Worm (Caenorhabditis elegans) whole organism, L2 larva: ENCODE data around the gene C16A11.7.

Source experiments
- C34F6.9 ChIP-seq: fragments of 150-350 bp; optimal IDR thresholded peaks from 2 replicates; lab custom pipeline; 2014; ENCODE audit warnings: missing biosample characterization, missing genetic modification characterization
- R02D3.7 ChIP-seq: fragments of 150-350 bp; optimal IDR thresholded peaks from 2 replicates; lab custom pipeline; 2014; ENCODE audit warnings: missing biosample characterization, missing genetic modification characterization
- Y55F3AM.14 ChIP-seq: fragments of 200-800 bp; sonication (Bioruptor generic); optimal IDR thresholded peaks from 2 replicates; lab custom pipeline; 2018; ENCODE audit warnings: mild to moderate bottlenecking, missing genetic modification characterization, missing compliant biosample characterization
- ZK546.5 ChIP-seq: sonication (generic microtip); optimal IDR thresholded peaks from 2 replicates; lab custom pipeline; 2017; ENCODE audit warnings: missing biosample characterization, missing genetic modification characterization
- alr-1 ChIP-seq: fragments of 150-350 bp; optimal IDR thresholded peaks from 2 replicates; lab custom pipeline; 2014; ENCODE audit warnings: missing biosample characterization, missing genetic modification characterization
- aly-2 ChIP-seq: fragments of 150-350 bp; optimal IDR thresholded peaks from 2 replicates; lab custom pipeline; 2014; ENCODE audit warnings: missing biosample characterization, missing genetic modification characterization
- ama-1 ChIP-seq: fragments of 150-350 bp; optimal IDR thresholded peaks from 2 replicates; lab custom pipeline; 2018; ENCODE audit warnings: inconsistent platforms
- blmp-1 ChIP-seq: sonication (generic microtip); optimal IDR thresholded peaks from 2 replicates; lab custom pipeline; 2017; ENCODE audit warnings: missing genetic modification characterization, mild to moderate bottlenecking, missing compliant biosample characterization, antibody characterized with exemption, moderate library complexity; ENCODE audit not compliant: insufficient read depth
- ceh-16 ChIP-seq: fragments of 150-350 bp; optimal IDR thresholded peaks from 2 replicates; lab custom pipeline; 2014; ENCODE audit warnings: missing biosample characterization, missing genetic modification characterization
- ceh-82 ChIP-seq: fragments of 150-350 bp; optimal IDR thresholded peaks from 2 replicates; lab custom pipeline; 2014; ENCODE audit warnings: missing biosample characterization, missing genetic modification characterization
- dmd-4 ChIP-seq: sonication (generic microtip); optimal IDR thresholded peaks from 2 replicates; lab custom pipeline; 2017; ENCODE audit warnings: missing biosample characterization, missing genetic modification characterization
- egl-27 ChIP-seq: sonication (generic microtip); optimal IDR thresholded peaks from 3 replicates; lab custom pipeline; 2017; ENCODE audit warnings: missing biosample characterization, missing genetic modification reagents, missing genetic modification characterization
- elt-1 ChIP-seq: fragments of 150-350 bp; optimal IDR thresholded peaks from 2 replicates; lab custom pipeline; 2014; ENCODE audit warnings: missing biosample characterization, missing genetic modification characterization
- elt-3 ChIP-seq: sonication (generic microtip); optimal IDR thresholded peaks from 2 replicates; lab custom pipeline; 2017; ENCODE audit warnings: missing biosample characterization, missing genetic modification characterization
- fos-1 ChIP-seq: fragments of 150-350 bp; optimal IDR thresholded peaks from 2 replicates; lab custom pipeline; 2014; ENCODE audit warnings: missing biosample characterization, missing genetic modification characterization
- gmeb-1 ChIP-seq: fragments of 150-350 bp; optimal IDR thresholded peaks from 2 replicates; lab custom pipeline; 2014; ENCODE audit warnings: missing biosample characterization, missing genetic modification characterization
- lin-11 ChIP-seq: fragments of 150-350 bp; sonication (generic microtip); optimal IDR thresholded peaks from 2 replicates; lab custom pipeline; 2014; ENCODE audit warnings: missing biosample characterization, missing genetic modification characterization, inconsistent platforms, mixed read lengths
- lin-39 ChIP-seq: fragments of 150-350 bp; optimal IDR thresholded peaks from 2 replicates; lab custom pipeline; 2014; ENCODE audit warnings: missing biosample characterization, missing genetic modification reagents, missing genetic modification characterization
- lsy-2 ChIP-seq, 2 experiments: fragments of 150-350 bp in 1 of 2; sonication (generic microtip) in 1 of 2; optimal IDR thresholded peaks; 2 replicates each; lab custom pipeline; 2014 to 2017; ENCODE audit warnings: missing biosample characterization in 2 of 2, missing genetic modification characterization in 2 of 2
- mab-5 ChIP-seq: fragments of 150-350 bp; optimal IDR thresholded peaks from 2 replicates; lab custom pipeline; 2014; ENCODE audit warnings: missing biosample characterization, missing genetic modification characterization
- nhr-11 ChIP-seq: fragments of 150-350 bp; optimal IDR thresholded peaks from 2 replicates; lab custom pipeline; 2014; ENCODE audit warnings: missing biosample characterization, missing genetic modification characterization
- nhr-12 ChIP-seq: fragments of 150-350 bp; optimal IDR thresholded peaks from 2 replicates; lab custom pipeline; 2014; ENCODE audit warnings: missing biosample characterization, missing genetic modification characterization
- nhr-129 ChIP-seq: fragments of 150-350 bp; optimal IDR thresholded peaks from 2 replicates; lab custom pipeline; 2014; ENCODE audit warnings: missing biosample characterization, missing genetic modification characterization
- nhr-23 ChIP-seq: fragments of 150-350 bp; optimal IDR thresholded peaks from 2 replicates; lab custom pipeline; 2014; ENCODE audit warnings: missing biosample characterization, missing genetic modification reagents, missing genetic modification characterization
- nhr-6 ChIP-seq: fragments of 150-350 bp; optimal IDR thresholded peaks from 2 replicates; lab custom pipeline; 2014; ENCODE audit warnings: missing biosample characterization, missing genetic modification characterization
- nhr-77 ChIP-seq: fragments of 150-350 bp; optimal IDR thresholded peaks from 2 replicates; lab custom pipeline; 2014; ENCODE audit warnings: missing biosample characterization, missing genetic modification characterization
- peb-1 ChIP-seq: fragments of 150-350 bp; optimal IDR thresholded peaks from 2 replicates; lab custom pipeline; 2014; ENCODE audit warnings: missing biosample characterization, missing genetic modification characterization
- sem-4 ChIP-seq: fragments of 150-350 bp; optimal IDR thresholded peaks from 2 replicates; lab custom pipeline; 2014; ENCODE audit warnings: missing biosample characterization, missing genetic modification reagents, missing genetic modification characterization
- sma-3 ChIP-seq: sonication (generic microtip); optimal IDR thresholded peaks from 2 replicates; lab custom pipeline; 2016; ENCODE audit warnings: missing genetic modification reagents, missing genetic modification characterization, missing compliant biosample characterization
- unc-39 ChIP-seq: fragments of 150-350 bp; optimal IDR thresholded peaks from 2 replicates; lab custom pipeline; 2014; ENCODE audit warnings: missing biosample characterization, missing genetic modification characterization
- unc-55 ChIP-seq: fragments of 150-350 bp; sonication (generic microtip); optimal IDR thresholded peaks from 3 replicates; lab custom pipeline; 2014; ENCODE audit warnings: missing biosample characterization, missing genetic modification reagents, missing genetic modification characterization
- unc-62 ChIP-seq: fragments of 150-350 bp; optimal IDR thresholded peaks from 2 replicates; lab custom pipeline; 2014; ENCODE audit warnings: missing biosample characterization, missing genetic modification reagents, missing genetic modification characterization
- zag-1 ChIP-seq: fragments of 150-350 bp; optimal IDR thresholded peaks from 2 replicates; lab custom pipeline; 2014; ENCODE audit warnings: missing biosample characterization, missing genetic modification characterization
- ztf-1 ChIP-seq: fragments of 200-800 bp; sonication (Bioruptor generic); conservative IDR thresholded peaks from 2 replicates; pipeline ENCODE4 v1.3.6; 2022; ENCODE audit warnings: missing genetic modification characterization, missing compliant biosample characterization
- ztf-11 ChIP-seq: sonication (generic microtip); optimal IDR thresholded peaks from 2 replicates; lab custom pipeline; 2017; ENCODE audit warnings: missing biosample characterization, missing genetic modification characterization
- ztf-4 ChIP-seq: fragments of 150-350 bp; optimal IDR thresholded peaks from 2 replicates; lab custom pipeline; 2014; ENCODE audit warnings: missing biosample characterization, missing genetic modification characterization

C16A11.7 gene

DNA sequence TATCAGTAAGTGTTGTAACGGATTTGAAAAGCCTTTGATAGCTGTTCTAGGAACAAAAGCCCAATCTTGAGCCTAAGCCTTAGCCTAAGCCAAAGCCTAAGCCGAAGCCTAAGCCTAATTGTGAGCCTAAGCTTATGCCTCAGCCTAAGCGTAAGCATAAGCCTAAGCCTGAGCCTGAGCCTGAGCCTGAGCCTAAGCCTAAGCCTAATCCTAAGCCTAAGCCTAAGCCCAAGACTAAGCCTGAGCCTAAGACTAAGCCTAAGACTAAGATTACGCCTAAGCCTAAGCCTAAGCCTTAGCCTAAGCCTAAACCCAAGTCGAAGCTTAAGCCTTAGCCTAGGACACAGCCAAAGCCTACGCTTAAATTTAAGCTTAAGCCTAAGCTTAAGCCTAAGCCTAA is 20.9 kb upstream of the C16A11.7 start:
- no peak for TF ChIP-seq ZK546.5 (tag; lab: Kevin White, UChicago)
- no peak for TF ChIP-seq zag-1
- TF ChIP-seq blmp-1 (tag; lab: Kevin White, UChicago) = no peak
- TF ChIP-seq nhr-129 (tag; lab: Kevin White, UChicago) = no peak
- TF ChIP-seq nhr-11 = no peak
- TF ChIP-seq unc-55 = no peak

DNA sequence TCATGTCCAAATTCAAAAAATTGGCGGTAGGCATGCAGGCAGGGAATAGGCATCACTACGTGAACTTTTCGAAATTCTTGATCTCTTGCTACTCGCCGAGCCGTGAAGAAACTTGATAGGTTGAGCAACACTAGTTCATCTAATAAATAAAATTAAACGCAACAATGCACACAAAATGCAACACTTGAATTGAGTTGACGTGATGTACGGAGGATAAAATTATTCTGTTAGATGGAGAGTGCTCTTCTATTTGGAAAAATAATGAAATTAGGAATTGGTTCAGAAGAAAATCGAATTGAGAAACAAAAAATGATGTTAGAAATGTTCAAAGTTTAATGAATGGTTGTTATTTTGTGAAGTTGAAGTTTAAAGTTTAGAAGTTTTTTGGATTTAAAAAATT is 20.2 kb upstream of the C16A11.7 start:
- TF ChIP-seq ZK546.5 (tag; lab: Kevin White, UChicago) (no peak), aly-2 (tag; lab: Kevin White, UChicago) (no peak), ceh-82 (tag; lab: Kevin White, UChicago) (no peak), alr-1 (no peak), lin-11 (tag; lab: Kevin White, UChicago) (no peak), nhr-12 (tag; lab: Kevin White, UChicago) (no peak), mab-5 (tag; lab: Kevin White, UChicago) (no peak), unc-62 (GFP tag; lab: Kevin White, UChicago) (no peak)
- TF ChIP-seq, all 48 proteins: peak for 0

DNA sequence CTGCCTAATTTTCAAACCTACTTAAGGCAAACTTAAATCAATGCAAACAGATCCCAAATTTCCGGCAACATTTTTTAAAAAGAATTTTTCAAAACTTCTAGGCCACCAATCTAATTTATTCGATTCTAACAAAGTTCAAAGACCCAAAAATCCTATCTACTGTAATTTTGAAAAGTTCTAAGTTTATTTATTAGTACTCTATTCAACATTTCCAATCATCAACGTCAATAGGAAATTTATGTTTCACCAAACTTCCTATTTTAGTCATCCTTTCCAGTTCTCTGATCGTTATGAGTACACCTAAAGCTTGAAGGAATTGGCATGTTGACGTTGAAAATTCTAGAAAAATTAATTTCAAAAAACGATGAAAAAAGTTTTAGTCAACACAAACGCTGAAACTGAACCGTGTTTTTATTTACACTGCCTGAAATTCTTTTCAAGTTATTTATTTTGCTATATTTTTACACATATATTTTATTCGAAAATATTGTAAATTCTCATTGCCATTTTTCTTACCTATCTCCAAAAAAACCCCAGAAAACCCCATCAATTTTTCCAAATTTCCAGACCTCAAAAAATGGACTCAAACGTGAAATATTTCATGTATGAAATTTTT is 19.0 kb upstream of the C16A11.7 start, which contains the start of gene npr-42:
TSS of gene npr-42 (plus strand) at position 566 of the 616 bp plus-strand sequence.
- TF ChIP-seq nhr-129 (tag; lab: Kevin White, UChicago) (no peak), ztf-1 (no peak), dmd-4 (no peak), nhr-12 (tag; lab: Kevin White, UChicago) (no peak), nhr-6 (tag; lab: Kevin White, UChicago) (no peak), ztf-4 (no peak), unc-55 (no peak), elt-3 (no peak), ceh-82 (tag; lab: Kevin White, UChicago) (no peak), lin-11 (tag; lab: Kevin White, UChicago) (no peak), sma-3 (no peak), unc-39 (no peak), nhr-77 (tag; lab: Kevin White, UChicago) (no peak), C34F6.9 (tag; lab: Kevin White, UChicago) (no peak), lin-39 (no peak)
- TF ChIP-seq, all 48 proteins: peak for 0

DNA sequence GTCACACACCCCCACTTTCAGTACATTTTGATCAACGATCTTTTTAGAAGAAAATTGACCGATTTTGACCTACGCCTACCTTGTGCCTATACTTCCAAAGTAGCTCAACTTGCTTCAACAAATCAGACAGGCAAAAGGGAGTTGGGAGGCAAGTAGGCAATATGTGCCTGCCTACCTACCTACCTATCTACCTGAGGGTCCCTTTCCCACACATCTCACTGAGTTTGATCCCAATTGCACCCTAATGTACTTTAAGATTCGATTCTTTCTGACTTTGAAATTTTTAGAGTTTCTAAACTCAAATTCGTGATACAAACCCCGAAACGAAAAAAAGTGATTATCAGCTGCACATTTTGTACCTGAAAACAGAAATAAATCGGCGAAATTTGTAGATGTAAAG is 11.0 kb upstream of the C16A11.7 start:
- TF ChIP-seq ztf-1 (no peak), blmp-1 (tag; lab: Kevin White, UChicago) (no peak), lsy-2 (tag; optimal IDR thresholded peaks at IDR 0.05; lab: Kevin White, UChicago) (no peak), ama-1 (no peak), sma-3 (no peak), R02D3.7 (tag; lab: Kevin White, UChicago) (no peak), egl-27 (no peak), nhr-129 (tag; lab: Kevin White, UChicago) (no peak)
- TF ChIP-seq, all 48 proteins: peak for 0

DNA sequence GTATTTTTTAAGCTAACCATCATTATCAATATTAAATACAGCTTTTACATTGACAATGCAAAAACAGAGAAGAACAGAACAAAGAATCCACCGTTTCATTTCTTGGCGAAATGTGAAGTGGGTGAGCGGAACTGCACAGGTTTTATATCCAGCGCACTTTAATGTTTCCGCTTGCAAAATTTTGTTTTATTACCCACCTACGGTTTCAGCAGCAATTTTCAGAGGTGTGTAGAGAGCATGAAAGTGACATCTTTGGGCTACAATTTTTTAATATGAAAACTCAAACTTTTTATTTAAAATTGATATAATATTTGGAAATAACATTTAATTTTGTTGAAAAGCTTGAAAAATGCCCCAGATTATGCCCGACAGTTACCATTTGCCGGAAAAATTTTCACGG is 1.9 kb upstream of the C16A11.7 start, which contains the start of gene clec-135:
TSS of gene clec-135 (minus strand) at position 101 of the 400 bp plus-strand sequence.
- TF ChIP-seq aly-2 (tag; lab: Kevin White, UChicago) (no peak), ztf-1 (no peak), gmeb-1 (tag; lab: Kevin White, UChicago) (no peak), lin-11 (tag; lab: Kevin White, UChicago) (no peak), peb-1 (no peak), sem-4 (tag; lab: Kevin White, UChicago) (no peak), zag-1 (no peak), ztf-11 (tag; lab: Kevin White, UChicago) (no peak), blmp-1 (tag; lab: Kevin White, UChicago) (no peak), lsy-2 (tag; optimal IDR thresholded peaks at IDR 0.05; lab: Kevin White, UChicago) (no peak), nhr-23 (no peak), sma-3 (no peak), mab-5 (tag; lab: Kevin White, UChicago) (no peak), elt-1 (tag; lab: Kevin White, UChicago) (no peak), Y55F3AM.14 (GFP tag; lab: Kevin White, UChicago) (no peak), fos-1 (tag; lab: Kevin White, UChicago) (no peak), nhr-11 (no peak), nhr-129 (tag; lab: Kevin White, UChicago) (no peak), ceh-16 (no peak)
